Worm (Caenorhabditis elegans): Measurements from ENCODE around the gene irk-1.

irk-1 gene

ce11 chrX:6788965-6789573, 11.2 kb upstream of the irk-1 start, which contains the start of gene sgca-1 (continued):
- no peak for TF ChIP-seq zfp-2 (tag; optimal IDR thresholded peaks at IDR 0.05)
- no peak for TF ChIP-seq aly-2 (tag; optimal IDR thresholded peaks at IDR 0.05)
- TF ChIP-seq lin-39 (tag; optimal IDR thresholded peaks at IDR 0.05) = no peak
- TF ChIP-seq egl-43 (GFP tag; IDR thresholded peaks at IDR 0.05) = no peak
- no peak for TF ChIP-seq lin-38 (GFP tag; IDR thresholded peaks at IDR 0.05)
- peak; percentile 63 for TF ChIP-seq hlh-30 (tag; optimal IDR thresholded peaks at IDR 0.05; ENCODE audit: insufficient read depth)
- no peak for TF ChIP-seq F44E2.7 (GFP tag; IDR thresholded peaks at IDR 0.05)
- TF ChIP-seq mes-2 (tag; optimal IDR thresholded peaks at IDR 0.05; ENCODE audit: poor library complexity, severe bottlenecking) = no peak
- TF ChIP-seq nhr-6 (tag; optimal IDR thresholded peaks at IDR 0.05) = no peak
- TF ChIP-seq nhr-102 (tag; optimal IDR thresholded peaks at IDR 0.05) = peak; percentile 55
- no peak for TF ChIP-seq snpc-4 (tag; optimal IDR thresholded peaks at IDR 0.05)
- no peak for TF ChIP-seq gei-8 (GFP tag; optimal IDR thresholded peaks at IDR 0.05)
- TF ChIP-seq pqm-1 (tag; optimal IDR thresholded peaks at IDR 0.05) = peak; percentile 35
- peak; percentile 93 for TF ChIP-seq nhr-28 (tag; optimal IDR thresholded peaks at IDR 0.05)
- TF ChIP-seq T20F7.1 (GFP tag; optimal IDR thresholded peaks at IDR 0.05) = peak; percentile 41
- TF ChIP-seq lin-15B (tag; optimal IDR thresholded peaks at IDR 0.05) = no peak
- no peak for TF ChIP-seq madf-9 (GFP tag; conservative IDR thresholded peaks at IDR 0.05)
- TF ChIP-seq egl-27 (tag; optimal IDR thresholded peaks at IDR 0.05) = no peak
- TF ChIP-seq lin-13 (GFP tag; optimal IDR thresholded peaks at IDR 0.05) = no peak
- no peak for TF ChIP-seq Y75B8A.6 (GFP tag; IDR thresholded peaks at IDR 0.05)
- TF ChIP-seq spr-1 (tag; optimal IDR thresholded peaks at IDR 0.05) = no peak
- TF ChIP-seq daf-19 (GFP tag; conservative IDR thresholded peaks at IDR 0.05) = no peak
- peak in 1 of 2 experiments; percentile 17 for TF ChIP-seq mdl-1 (tag; optimal IDR thresholded peaks at IDR 0.05)
- TF ChIP-seq nhr-76 (tag; optimal IDR thresholded peaks at IDR 0.05) = no peak
- peak; percentile 1 for TF ChIP-seq mxl-3 (GFP tag; optimal IDR thresholded peaks at IDR 0.05)
- TF ChIP-seq nhr-10 (tag; optimal IDR thresholded peaks at IDR 0.05) = no peak

ce11 chrX:6784181-6784580, 6.3 kb upstream of the irk-1 start, which contains the start of gene bgal-2:
Gene bgal-2 (plus strand): TSS chrX:6784411.
- TF ChIP-seq daf-16 (GFP tag; optimal IDR thresholded peaks at IDR 0.05) (no peak), daf-16 (tag; optimal IDR thresholded peaks at IDR 0.05) (peak; percentile 79), dve-1 (tag; optimal IDR thresholded peaks at IDR 0.05; ENCODE audit: insufficient read depth) (peak; percentile 40), ceh-32 (tag; optimal IDR thresholded peaks at IDR 0.05; ENCODE audit: poor library complexity) (no peak), attf-4 (tag; optimal IDR thresholded peaks at IDR 0.05) (no peak), hlh-11 (tag; optimal IDR thresholded peaks at IDR 0.05) (peak; percentile 56), ceh-28 (tag; optimal IDR thresholded peaks at IDR 0.05) (no peak), dmd-6 (GFP tag; IDR thresholded peaks at IDR 0.05) (0 out of 2 replicates have a peak, but pooled peaks have one; percentile 31), snpc-1.2 (GFP tag; IDR thresholded peaks at IDR 0.05) (no peak), pqm-1 (tag; optimal IDR thresholded peaks at IDR 0.05) (peak; percentile 77), unc-130 (GFP tag; optimal IDR thresholded peaks at IDR 0.05) (no peak), F26F4.8 (GFP tag; conservative IDR thresholded peaks at IDR 0.05) (no peak), nhr-41 (GFP tag; IDR thresholded peaks at IDR 0.05) (no peak), vab-7 (GFP tag; IDR thresholded peaks at IDR 0.05) (no peak), Y48G9A.11 (GFP tag; IDR thresholded peaks at IDR 0.05) (no peak), hif-1 (tag; optimal IDR thresholded peaks at IDR 0.05) (no peak), nhr-77 (tag; optimal IDR thresholded peaks at IDR 0.05) (peak; percentile 39), nhr-28 (tag; optimal IDR thresholded peaks at IDR 0.05) (peak; percentile 57), ces-1 (GFP tag; optimal IDR thresholded peaks at IDR 0.05) (no peak)

Data from whole organism, L4 larva.